Fruit fly (Drosophila melanogaster) whole organism, embryonic: ENCODE measurements around the gene can.
A peak's percentile ranks its signal among the peaks of the same experiment; 100 is the strongest.

Experiments
- Atf-2 ChIP-seq: fragments of 200-800 bp; sonication (Bioruptor generic); optimal IDR thresholded peaks from 2 replicates; lab custom pipeline; 2016; ENCODE audit warnings: missing biosample characterization, missing genetic modification characterization
- C15 ChIP-seq: fragments of 200-800 bp; sonication (Bioruptor generic); IDR thresholded peaks from 3 replicates; pipeline ENCODE4 v1.3.6; 2022; ENCODE audit warnings: missing biosample characterization, missing genetic modification characterization
- CG10321 ChIP-seq: fragments of 200-800 bp; sonication (Bioruptor generic); IDR thresholded peaks from 2 replicates; pipeline ENCODE4 v1.3.6; 2022; ENCODE audit warnings: missing biosample characterization, missing genetic modification characterization
- CG10431 ChIP-seq: fragments of 200-800 bp; sonication (Bioruptor generic); optimal IDR thresholded peaks from 3 replicates; lab custom pipeline; 2018; ENCODE audit warnings: missing biosample characterization, mild to moderate bottlenecking, missing genetic modification characterization
- CG10543 ChIP-seq: fragments of 200-800 bp; sonication (Bioruptor generic); optimal IDR thresholded peaks from 3 replicates; lab custom pipeline; 2017; ENCODE audit warnings: missing biosample characterization, mild to moderate bottlenecking, missing genetic modification characterization, moderate library complexity
- CG12391 ChIP-seq: fragments of 200-800 bp; sonication (Bioruptor generic); optimal IDR thresholded peaks from 3 replicates; lab custom pipeline; 2018; ENCODE audit warnings: missing biosample characterization, mild to moderate bottlenecking, missing genetic modification characterization, moderate library complexity
- CG14050 ChIP-seq: fragments of 200-800 bp; sonication (Bioruptor generic); IDR thresholded peaks from 3 replicates; pipeline ENCODE4 v1.3.6; 2022; ENCODE audit warnings: missing biosample characterization, missing genetic modification characterization
- CG14860 ChIP-seq: fragments of 200-800 bp; sonication (Bioruptor generic); IDR thresholded peaks from 3 replicates; pipeline ENCODE4 v1.3.6; 2022; ENCODE audit warnings: missing biosample characterization, missing genetic modification characterization; ENCODE audit not compliant: partially characterized antibody
- CG15011 ChIP-seq: fragments of 200-800 bp; sonication (Bioruptor generic); optimal IDR thresholded peaks from 3 replicates; lab custom pipeline; 2018; ENCODE audit warnings: missing biosample characterization, mild to moderate bottlenecking, missing genetic modification characterization
- CG1603 ChIP-seq: fragments of 200-800 bp; sonication (Bioruptor generic); optimal IDR thresholded peaks from 2 replicates; lab custom pipeline; 2019; ENCODE audit warnings: missing biosample characterization, mild to moderate bottlenecking, missing genetic modification characterization, moderate library complexity
- CG17328 ChIP-seq: fragments of 200-800 bp; sonication (Bioruptor generic); IDR thresholded peaks from 2 replicates; pipeline ENCODE4 v1.3.6; 2022; ENCODE audit warnings: missing biosample characterization, missing genetic modification characterization
- CG17912 ChIP-seq: fragments of 200-800 bp; sonication (Bioruptor generic); optimal IDR thresholded peaks from 2 replicates; lab custom pipeline; 2018; ENCODE audit warnings: missing biosample characterization, mild to moderate bottlenecking, missing genetic modification characterization
- CG18619 ChIP-seq: fragments of 200-800 bp; sonication (Bioruptor generic); optimal IDR thresholded peaks from 3 replicates; lab custom pipeline; 2017; ENCODE audit warnings: missing biosample characterization, mild to moderate bottlenecking, missing genetic modification characterization
- CG2712 ChIP-seq: fragments of 200-800 bp; optimal IDR thresholded peaks from 3 replicates; lab custom pipeline; 2019; ENCODE audit warnings: missing biosample characterization, mild to moderate bottlenecking, missing genetic modification characterization, moderate library complexity
- CG31388 ChIP-seq: fragments of 200-800 bp; sonication (Bioruptor generic); optimal IDR thresholded peaks from 2 replicates; lab custom pipeline; 2016; ENCODE audit warnings: missing biosample characterization, missing genetic modification characterization
- CG4360 ChIP-seq: fragments of 200-800 bp; sonication (Bioruptor generic); IDR thresholded peaks from 2 replicates; pipeline ENCODE4 v1.3.6; 2022; ENCODE audit warnings: missing biosample characterization, missing genetic modification characterization
- CG6689 ChIP-seq: fragments of 200-800 bp; sonication (Bioruptor generic); IDR thresholded peaks from 2 replicates; pipeline ENCODE4 v1.3.6; 2022; ENCODE audit warnings: missing biosample characterization, missing genetic modification characterization
- CG8388 ChIP-seq: fragments of 200-800 bp; sonication (Bioruptor generic); optimal IDR thresholded peaks from 2 replicates; lab custom pipeline; 2019; ENCODE audit warnings: missing biosample characterization, mild to moderate bottlenecking, missing genetic modification characterization, moderate library complexity
- Ets65A ChIP-seq: fragments of 200-800 bp; sonication (Bioruptor generic); peaks from one replicate; lab custom pipeline; 2016; ENCODE audit warnings: missing biosample characterization, missing genetic modification characterization
- Ets97D ChIP-seq: fragments of 200-800 bp; sonication (Bioruptor generic); optimal IDR thresholded peaks from 3 replicates; lab custom pipeline; 2016; ENCODE audit warnings: missing biosample characterization, missing genetic modification characterization
- Fer1 ChIP-seq: fragments of 200-800 bp; sonication (Bioruptor generic); optimal IDR thresholded peaks from 2 replicates; lab custom pipeline; 2017; ENCODE audit warnings: missing biosample characterization, mild to moderate bottlenecking, missing genetic modification characterization
- Gsc ChIP-seq: fragments of 200-800 bp; sonication (Bioruptor generic); IDR thresholded peaks from 2 replicates; pipeline ENCODE4 v1.3.6; 2022; ENCODE audit warnings: missing biosample characterization, missing genetic modification characterization
- HLHmδ ChIP-seq: fragments of 200-800 bp; sonication (Bioruptor generic); optimal IDR thresholded peaks from 2 replicates; lab custom pipeline; 2018; ENCODE audit warnings: missing biosample characterization, mild to moderate bottlenecking, missing genetic modification characterization, moderate library complexity
- Hmx ChIP-seq: fragments of 200-800 bp; sonication (Bioruptor generic); optimal IDR thresholded peaks from 2 replicates; lab custom pipeline; 2016; ENCODE audit warnings: missing biosample characterization, missing genetic modification characterization
- Med ChIP-seq: fragments of 200-800 bp; sonication (Bioruptor generic); peaks from one replicate; lab custom pipeline; 2016; ENCODE audit warnings: missing biosample characterization, missing genetic modification characterization, mild to moderate bottlenecking, inconsistent platforms, moderate library complexity
- Mes4 ChIP-seq: fragments of 200-800 bp; sonication (Bioruptor generic); optimal IDR thresholded peaks from 2 replicates; lab custom pipeline; 2016; ENCODE audit warnings: missing biosample characterization, missing genetic modification characterization
- Nf-YB ChIP-seq: fragments of 200-800 bp; sonication (Bioruptor generic); optimal IDR thresholded peaks from 3 replicates; lab custom pipeline; 2019; ENCODE audit warnings: missing biosample characterization, mild to moderate bottlenecking, missing genetic modification characterization, moderate library complexity
- Sry-β ChIP-seq: fragments of 200-800 bp; sonication (Bioruptor generic); optimal IDR thresholded peaks from 2 replicates; lab custom pipeline; 2018; ENCODE audit warnings: missing biosample characterization, mild to moderate bottlenecking, missing genetic modification characterization, moderate library complexity
- Sry-δ ChIP-seq: fragments of 200-800 bp; sonication (Bioruptor generic); optimal IDR thresholded peaks from 2 replicates; lab custom pipeline; 2016; ENCODE audit warnings: missing biosample characterization, missing genetic modification characterization
- abd-A ChIP-seq: fragments of 200-800 bp; sonication (Bioruptor generic); optimal IDR thresholded peaks from 3 replicates; lab custom pipeline; 2019; ENCODE audit warnings: missing biosample characterization, mild to moderate bottlenecking, missing genetic modification characterization, moderate library complexity
- bsh ChIP-seq, 2 experiments: fragments of 200-800 bp; sonication (Bioruptor generic); optimal IDR thresholded peaks; 2 replicates each; lab custom pipeline; 2017 to 2018; ENCODE audit warnings: mild to moderate bottlenecking in 2 of 2, missing biosample characterization in 2 of 2, missing genetic modification characterization in 2 of 2, moderate library complexity in 1 of 2
- cg ChIP-seq: fragments of 200-800 bp; sonication (Bioruptor generic); optimal IDR thresholded peaks from 3 replicates; lab custom pipeline; 2019; ENCODE audit warnings: missing biosample characterization, mild to moderate bottlenecking, missing genetic modification characterization, moderate library complexity
- dmrt11E ChIP-seq: fragments of 200-800 bp; sonication (Bioruptor generic); optimal IDR thresholded peaks from 3 replicates; lab custom pipeline; 2018; ENCODE audit warnings: missing biosample characterization, mild to moderate bottlenecking, missing genetic modification characterization, moderate library complexity
- dmrt99B ChIP-seq: fragments of 200-800 bp; sonication (Bioruptor generic); optimal IDR thresholded peaks from 2 replicates; lab custom pipeline; 2018; ENCODE audit warnings: missing biosample characterization, mild to moderate bottlenecking, missing genetic modification characterization, moderate library complexity
- hkb ChIP-seq, 2 experiments: fragments of 200-800 bp in 1 of 2; fragments of >200 bp in 1 of 2; sonication (Bioruptor generic) in 1 of 2; IDR thresholded peaks in 1 of 2; optimal IDR thresholded peaks in 1 of 2; 2 replicates each; pipeline versions ENCODE4 v1.3.6 to Lab custom; 2017 to 2022; ENCODE audit warnings: missing biosample characterization in 1 of 2, missing genetic modification characterization in 1 of 2
- lola ChIP-seq, 3 experiments: fragments of >200 bp in 2 of 3; fragments of 200-800 bp in 1 of 3; sonication (Bioruptor generic) in 1 of 3; optimal IDR thresholded peaks; 2 replicates each; lab custom pipeline; 2017 to 2019; ENCODE audit warnings: missing biosample characterization in 3 of 3, missing genetic modification characterization in 3 of 3, mild to moderate bottlenecking in 1 of 3, moderate library complexity in 1 of 3
- nerfin-2 ChIP-seq: fragments of 200-800 bp; sonication (Bioruptor generic); IDR thresholded peaks from 2 replicates; pipeline ENCODE4 v1.3.6; 2022; ENCODE audit warnings: missing biosample characterization, missing genetic modification characterization; ENCODE audit not compliant: partially characterized antibody
- org-1 ChIP-seq: fragments of 200-800 bp; sonication (Bioruptor generic); optimal IDR thresholded peaks from 2 replicates; lab custom pipeline; 2017; ENCODE audit warnings: missing biosample characterization, missing genetic modification characterization
- otp ChIP-seq: fragments of 200-800 bp; sonication (Bioruptor generic); IDR thresholded peaks from 3 replicates; pipeline ENCODE4, ENCODE4 v1.3.6; 2022; ENCODE audit warnings: missing biosample characterization, missing genetic modification characterization
- pros ChIP-seq: fragments of 200-800 bp; sonication (Bioruptor generic); optimal IDR thresholded peaks from 3 replicates; lab custom pipeline; 2019; ENCODE audit warnings: missing biosample characterization, mild to moderate bottlenecking, missing genetic modification characterization, moderate library complexity
- scrt ChIP-seq: fragments of 200-800 bp; sonication (Bioruptor generic); optimal IDR thresholded peaks from 2 replicates; lab custom pipeline; 2018; ENCODE audit warnings: missing biosample characterization, mild to moderate bottlenecking, missing genetic modification characterization, moderate library complexity
- sd ChIP-seq: fragments of 200-800 bp; sonication (Bioruptor generic); optimal IDR thresholded peaks from 3 replicates; lab custom pipeline; 2018; ENCODE audit warnings: missing biosample characterization, mild to moderate bottlenecking, missing genetic modification characterization, moderate library complexity
- sens ChIP-seq: fragments of 200-800 bp; sonication (Bioruptor generic); peaks from one replicate; lab custom pipeline; 2016; ENCODE audit warnings: missing biosample characterization, missing genetic modification characterization
- sisA ChIP-seq: fragments of 200-800 bp; sonication (Bioruptor generic); IDR thresholded peaks from 2 replicates; pipeline ENCODE4 v1.3.6; 2022; ENCODE audit warnings: missing biosample characterization, missing genetic modification characterization
- slp2 ChIP-seq: fragments of 200-800 bp; sonication (Bioruptor generic); optimal IDR thresholded peaks from 2 replicates; lab custom pipeline; 2016; ENCODE audit warnings: missing biosample characterization, missing genetic modification characterization
- sqz ChIP-seq: fragments of 200-800 bp; sonication (Bioruptor generic); optimal IDR thresholded peaks from 3 replicates; lab custom pipeline; 2018; ENCODE audit warnings: missing biosample characterization, mild to moderate bottlenecking, missing genetic modification characterization
- tna ChIP-seq: fragments of 200-800 bp; sonication (Bioruptor generic); IDR thresholded peaks from 2 replicates; pipeline ENCODE4 v1.3.6; 2022; ENCODE audit warnings: missing biosample characterization, missing genetic modification characterization; ENCODE audit not compliant: partially characterized antibody
- zf30C ChIP-seq: fragments of 200-800 bp; sonication (Bioruptor generic); optimal IDR thresholded peaks from 3 replicates; lab custom pipeline; 2018; ENCODE audit warnings: missing biosample characterization, mild to moderate bottlenecking, missing genetic modification characterization

Gene can

dm6 chr3L:10301749-10302148 is 34.8 kb upstream of the can start:
- TF ChIP-seq HLHmδ = no peak
- peak; percentile 54 for TF ChIP-seq CG4360 (GFP tag; lab: Robert Waterston, UW)
- TF ChIP-seq otp (GFP tag; lab: Robert Waterston, UW) = no peak
- no peak for TF ChIP-seq CG10321 (GFP tag; lab: Robert Waterston, UW)
- no peak for TF ChIP-seq nerfin-2
- TF ChIP-seq CG10431 (GFP tag; lab: Kevin White, UChicago) = peak; percentile 99
- no peak for TF ChIP-seq CG2712 (tag; lab: Kevin White, UChicago)
- no peak for TF ChIP-seq Sry-δ
- no peak for TF ChIP-seq C15
- 0 out of 3 replicates have a peak, but pooled peaks have one; percentile 39 for TF ChIP-seq CG14860 (GFP tag; lab: Robert Waterston, UW)
- TF ChIP-seq cg (GFP tag; lab: Kevin White, UChicago) = peak; percentile 55
- no peak for TF ChIP-seq CG31388 (GFP tag; lab: Kevin White, UChicago)
- peak; percentile 3 for TF ChIP-seq sd
- TF ChIP-seq Gsc (GFP tag; lab: Robert Waterston, UW) = no peak
- peak; percentile 49 for TF ChIP-seq pros
- TF ChIP-seq Ets97D (GFP tag; lab: Kevin White, UChicago) = no peak
- no peak for TF ChIP-seq Hmx (GFP tag; lab: Kevin White, UChicago)
- no peak for TF ChIP-seq org-1 (GFP tag; lab: Kevin White, UChicago)
- TF ChIP-seq sqz (GFP tag; lab: Kevin White, UChicago) = peak; percentile 53
- TF ChIP-seq zf30C = no peak

dm6 chr3L:10299182-10299581 is 32.3 kb upstream of the can start:
- TF ChIP-seq CG15011 (GFP tag; lab: Kevin White, UChicago) = no peak
- peak; percentile 80 for TF ChIP-seq Med (GFP tag; lab: Kevin White, UChicago)
- TF ChIP-seq Atf-2 = no peak
- peak; percentile 18 for TF ChIP-seq pros
- peak; percentile 0 for TF ChIP-seq cg (GFP tag; lab: Kevin White, UChicago)
- peak; percentile 83 for TF ChIP-seq scrt (GFP tag; lab: Kevin White, UChicago)
- TF ChIP-seq CG8388 (GFP tag; lab: Kevin White, UChicago) = no peak
- peak; percentile 53 for TF ChIP-seq abd-A (tag; lab: Kevin White, UChicago)

DNA sequence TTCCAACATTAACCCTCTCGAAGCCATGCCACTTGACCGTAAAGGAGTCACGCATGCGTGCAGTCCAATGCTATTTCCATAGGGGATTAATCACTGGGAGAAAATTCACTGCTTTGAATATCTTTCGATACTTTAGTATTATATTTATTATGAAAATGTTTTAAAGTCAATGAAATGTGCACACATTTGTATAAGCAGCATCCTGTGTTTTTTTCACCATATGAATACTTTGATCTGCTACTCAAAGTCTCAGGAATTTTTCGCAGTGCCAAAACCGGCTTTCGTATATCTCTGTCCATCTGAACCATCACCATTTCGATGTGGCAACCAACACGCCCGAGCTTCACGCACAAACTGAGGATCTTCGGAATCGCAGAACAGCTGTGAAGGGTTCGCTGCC is 29.3 kb upstream of the can start:
- TF ChIP-seq CG10543 (no peak), CG6689 (GFP tag; lab: Robert Waterston, UW) (no peak), sens (GFP tag; lab: Kevin White, UChicago) (peak; percentile 80), CG1603 (peak; percentile 18), zf30C (peak; percentile 12), CG17328 (GFP tag; lab: Robert Waterston, UW) (peak; percentile 18; the same call in 1 of the 2 replicates), Mes4 (GFP tag; lab: Kevin White, UChicago) (no peak), CG17912 (GFP tag; lab: Kevin White, UChicago) (no peak), CG14050 (GFP tag; lab: Robert Waterston, UW) (no peak), tna (no peak), hkb (optimal IDR thresholded peaks at IDR 0.05; lab: Kevin White, UChicago) (no peak), hkb (GFP tag; IDR thresholded peaks at IDR 0.05; lab: Robert Waterston, UW) (0 out of 2 replicates have a peak, but pooled peaks have one; percentile 7), lola (GFP tag; optimal IDR thresholded peaks at IDR 0.05; lab: Kevin White, UChicago) (peak in 1 of 3 experiments; percentile 9), Fer1 (GFP tag; lab: Kevin White, UChicago) (no peak), Sry-β (no peak), dmrt11E (tag; lab: Kevin White, UChicago) (peak; percentile 52), CG18619 (no peak), Ets65A (GFP tag; lab: Kevin White, UChicago) (peak; percentile 10), slp2 (no peak), CG12391 (tag; lab: Kevin White, UChicago) (peak; percentile 9), bsh (GFP tag; optimal IDR thresholded peaks at IDR 0.05; lab: Kevin White, UChicago) (peak in 1 of 2 experiments; percentile 37), dmrt99B (tag; lab: Kevin White, UChicago) (peak; percentile 15), sisA (GFP tag; lab: Robert Waterston, UW) (peak; percentile 23; the same call in 1 of the 2 replicates), Nf-YB (GFP tag; lab: Kevin White, UChicago) (no peak)
